Fruit fly (Drosophila melanogaster): ENCODE results near the gene CG7857.

CG7857 gene

dm6 chr3L:15507148-15507896, 2.6 kb upstream of the CG7857 start (continued):
- TF ChIP-seq yki (optimal IDR thresholded peaks at IDR 0.05) (peak; percentile 66), tgo (GFP tag; IDR thresholded peaks at IDR 0.05) (no peak), lov (optimal IDR thresholded peaks at IDR 0.05) (no peak), lov (GFP tag; IDR thresholded peaks at IDR 0.05) (no peak), row (GFP tag; IDR thresholded peaks at IDR 0.05) (no peak), Dll (GFP tag; IDR thresholded peaks at IDR 0.05; ENCODE audit: partially characterized antibody) (0 out of 4 replicates have a peak, but pooled peaks have one; percentile 46), maf-S (GFP tag; optimal IDR thresholded peaks at IDR 0.05) (no peak)

DNA sequence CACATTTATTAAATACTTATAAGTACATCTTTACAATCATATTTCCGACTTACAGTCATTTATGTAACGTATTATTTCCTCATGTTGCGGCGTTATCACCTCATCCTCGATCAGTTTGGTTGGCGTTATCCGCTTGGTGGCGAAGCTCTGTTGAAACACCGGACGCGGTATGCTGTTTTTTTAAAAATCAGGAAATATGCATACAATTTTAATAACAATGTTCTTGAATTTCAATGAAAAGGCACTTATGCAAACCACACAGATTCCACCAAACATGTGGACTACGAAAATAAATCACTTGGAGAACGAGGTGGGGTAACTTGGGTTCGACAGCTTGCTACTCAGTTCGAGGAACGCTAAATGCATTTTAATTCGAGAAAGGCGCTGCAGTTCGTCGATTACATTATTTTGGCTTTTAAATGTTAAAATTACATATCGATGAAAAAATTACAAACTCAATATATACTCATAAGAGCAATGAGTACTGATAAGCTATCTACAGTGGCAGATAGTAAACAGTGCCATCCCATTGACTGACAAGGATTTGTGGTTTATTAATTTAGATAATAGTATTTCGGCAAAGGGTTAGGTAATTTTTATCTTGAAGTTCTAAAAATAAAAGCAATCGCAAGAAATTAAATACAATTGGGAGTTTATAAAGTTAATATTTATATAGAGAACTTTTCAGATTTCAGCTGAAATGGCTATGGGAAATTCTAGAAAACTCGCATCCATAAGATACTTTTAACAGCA, 1.7 kb upstream of the CG7857 start:
- peak; percentile 8 for TF ChIP-seq mirr (GFP tag; optimal IDR thresholded peaks at IDR 0.05)
- peak; percentile 66 for TF ChIP-seq sens (GFP tag)
- no peak for TF ChIP-seq Hey (tag; optimal IDR thresholded peaks at IDR 0.05)
- no peak for TF ChIP-seq CG12659 (GFP tag; optimal IDR thresholded peaks at IDR 0.05)
- TF ChIP-seq Rfx (GFP tag; IDR thresholded peaks at IDR 0.05) = no peak
- peak; percentile 11 for TF ChIP-seq BtbVII (GFP tag; optimal IDR thresholded peaks at IDR 0.05)
- no peak for TF ChIP-seq prd (optimal IDR thresholded peaks at IDR 0.05)
- TF ChIP-seq prd (GFP tag; IDR thresholded peaks at IDR 0.05) = no peak
- TF ChIP-seq exex (tag; optimal IDR thresholded peaks at IDR 0.05) = peak; percentile 25
- TF ChIP-seq Mrtf (GFP tag; IDR thresholded peaks at IDR 0.05) = no peak
- no peak for TF ChIP-seq gem (tag; optimal IDR thresholded peaks at IDR 0.05)
- TF ChIP-seq dysf (GFP tag; IDR thresholded peaks at IDR 0.05) = no peak
- TF ChIP-seq unc-4 (GFP tag; IDR thresholded peaks at IDR 0.05; ENCODE audit: partially characterized antibody) = no peak
- TF ChIP-seq ase (GFP tag; IDR thresholded peaks at IDR 0.05) = no peak
- TF ChIP-seq CG12219 (GFP tag; optimal IDR thresholded peaks at IDR 0.05) = no peak
- TF ChIP-seq Hr78 (GFP tag; optimal IDR thresholded peaks at IDR 0.05) = no peak
- TF ChIP-seq Pdp1 (GFP tag; optimal IDR thresholded peaks at IDR 0.05) = peak in 1 of 2 experiments; percentile 58
- TF ChIP-seq ash1 (GFP tag; optimal IDR thresholded peaks at IDR 0.05) = no peak
- peak; percentile 21 for TF ChIP-seq Med (GFP tag)
- no peak for TF ChIP-seq CG9932 (GFP tag; IDR thresholded peaks at IDR 0.05)

- TF ChIP-seq MBD-R2 (GFP tag; IDR thresholded peaks at IDR 0.05) = no peak
- peak; percentile 43 for TF ChIP-seq ftz-f1 (GFP tag; optimal IDR thresholded peaks at IDR 0.05)
- TF ChIP-seq rib (GFP tag; IDR thresholded peaks at IDR 0.05) = 0 out of 2 replicates have a peak, but pooled peaks have one; percentile 25
- no peak for TF ChIP-seq CG17385 (GFP tag; optimal IDR thresholded peaks at IDR 0.05)
- TF ChIP-seq CG6254 (GFP tag; optimal IDR thresholded peaks at IDR 0.05) = no peak
- TF ChIP-seq BtbVII (GFP tag; optimal IDR thresholded peaks at IDR 0.05) = no peak
- peak; percentile 82 for TF ChIP-seq grn (GFP tag; optimal IDR thresholded peaks at IDR 0.05)
- no peak for TF ChIP-seq CHES-1-like (GFP tag; optimal IDR thresholded peaks at IDR 0.05)
- TF ChIP-seq Nf-YC (tag; optimal IDR thresholded peaks at IDR 0.05) = no peak
- no peak for TF ChIP-seq fd96Cb (tag; optimal IDR thresholded peaks at IDR 0.05)
- TF ChIP-seq NC2β (GFP tag; optimal IDR thresholded peaks at IDR 0.05) = no peak
- no peak for TF ChIP-seq Sin3A (optimal IDR thresholded peaks at IDR 0.05)
- peak; percentile 26 for TF ChIP-seq sug (tag; optimal IDR thresholded peaks at IDR 0.05)
- TF ChIP-seq cato (GFP tag; optimal IDR thresholded peaks at IDR 0.05; ENCODE audit: borderline replicate concordance) = no peak
- TF ChIP-seq sens (GFP tag) = peak; percentile 73
- no peak for TF ChIP-seq D19B (GFP tag; optimal IDR thresholded peaks at IDR 0.05)
- no peak for TF ChIP-seq dimm (GFP tag; IDR thresholded peaks at IDR 0.05)
- TF ChIP-seq Fer1 (GFP tag; optimal IDR thresholded peaks at IDR 0.05) = no peak
- peak; percentile 53 for TF ChIP-seq CG34376 (GFP tag; optimal IDR thresholded peaks at IDR 0.05)
- peak; percentile 15 for TF ChIP-seq Med (GFP tag)
- no peak for TF ChIP-seq CG10321 (GFP tag; IDR thresholded peaks at IDR 0.05)
- no peak for TF ChIP-seq Dad (GFP tag; optimal IDR thresholded peaks at IDR 0.05)
- TF ChIP-seq tll (GFP tag; optimal IDR thresholded peaks at IDR 0.05) = no peak
- no peak for TF ChIP-seq ken (GFP tag; IDR thresholded peaks at IDR 0.05)
Observed at dm6 chr3L:15502256-15502655, 2.4 kb downstream of the CG7857 start.
